Worm (Caenorhabditis elegans): ENCODE data around the gene Y51H7C.41.

- TF ChIP-seq ceh-82 (tag; optimal IDR thresholded peaks at IDR 0.05) (no peak), ceh-9 (tag; optimal IDR thresholded peaks at IDR 0.05) (no peak), nhr-237 (tag; optimal IDR thresholded peaks at IDR 0.05) (no peak), ZK546.5 (tag; optimal IDR thresholded peaks at IDR 0.05) (no peak), eor-1 (tag; optimal IDR thresholded peaks at IDR 0.05) (no peak), nhr-23 (tag; optimal IDR thresholded peaks at IDR 0.05) (no peak), skn-1 (tag; optimal IDR thresholded peaks at IDR 0.05) (no peak)
Measured at ce11 chrII:1374889-1375288, 28.2 kb upstream of the Y51H7C.41 start, which contains the start of gene rog-1.

Data from whole organism, L3 larva.